Worm (Caenorhabditis elegans) whole organism, L4 larva: ENCODE results near the gene nas-20.
"Not testable (repeated sequence)": the region's sequence is repeated elsewhere in the genome, so short reads cannot be mapped to it uniquely, and the experiment has no call there.

Experiments used
- T26A8.4 ChIP-seq: fragments of 200-800 bp; sonication (Bioruptor generic); IDR thresholded peaks from 2 replicates; pipeline ENCODE4 v1.3.6; 2022; ENCODE audit warnings: missing genetic modification characterization, missing compliant biosample characterization
- Y105C5A.15 ChIP-seq: fragments of 200-800 bp; sonication (Bioruptor generic); IDR thresholded peaks from 2 replicates; pipeline ENCODE4 v1.3.6; 2022; ENCODE audit warnings: missing genetic modification characterization, missing compliant biosample characterization
- Y75B8A.6 ChIP-seq: fragments of 200-800 bp; sonication (Bioruptor generic); IDR thresholded peaks from 2 replicates; pipeline ENCODE4 v1.3.6; 2022; ENCODE audit warnings: missing genetic modification reagents, missing genetic modification characterization, missing compliant biosample characterization
- aly-2 ChIP-seq: sonication (generic microtip); optimal IDR thresholded peaks from 2 replicates; lab custom pipeline; 2018; ENCODE audit warnings: missing biosample characterization, missing genetic modification characterization
- arid-1 ChIP-seq: fragments of 200-800 bp; sonication (Bioruptor generic); conservative IDR thresholded peaks from 2 replicates; pipeline ENCODE4 v1.3.6; 2022; ENCODE audit warnings: missing genetic modification reagents, missing genetic modification characterization, missing compliant biosample characterization
- daf-16 ChIP-seq, 3 experiments: sonication (generic microtip); optimal IDR thresholded peaks; 2 replicates each; lab custom pipeline; 2016 to 2017; ENCODE audit warnings: missing genetic modification characterization in 3 of 3, missing genetic modification reagents in 3 of 3, mild to moderate bottlenecking in 2 of 3, missing compliant biosample characterization in 2 of 3, missing biosample characterization in 1 of 3, moderate library complexity in 1 of 3
- daf-19 ChIP-seq: fragments of 200-800 bp; sonication (Bioruptor generic); conservative IDR thresholded peaks from 2 replicates; pipeline ENCODE4 v1.3.6; 2022; ENCODE audit warnings: missing genetic modification characterization, missing compliant biosample characterization
- daf-8 ChIP-seq: fragments of 200-800 bp; sonication (Bioruptor generic); IDR thresholded peaks from 2 replicates; pipeline ENCODE4 v1.3.6; 2022; ENCODE audit warnings: missing genetic modification characterization, missing compliant biosample characterization
- dmd-6 ChIP-seq: fragments of 200-800 bp; sonication (Bioruptor generic); IDR thresholded peaks from 2 replicates; pipeline ENCODE4 v1.3.6; 2022; ENCODE audit warnings: missing genetic modification reagents, missing genetic modification characterization, missing compliant biosample characterization
- dmd-9 ChIP-seq: fragments of 200-800 bp; sonication (Bioruptor generic); IDR thresholded peaks from 2 replicates; pipeline ENCODE4 v1.3.6; 2022; ENCODE audit warnings: missing genetic modification reagents, missing genetic modification characterization, missing compliant biosample characterization
- dve-1 ChIP-seq: sonication (generic microtip); optimal IDR thresholded peaks from 2 replicates; lab custom pipeline; 2017; ENCODE audit warnings: antibody characterized with exemption, mild to moderate bottlenecking, missing genetic modification characterization, missing compliant biosample characterization; ENCODE audit not compliant: insufficient read depth
- hlh-11 ChIP-seq: fragments of 200-800 bp; sonication (Bioruptor generic); optimal IDR thresholded peaks from 2 replicates; lab custom pipeline; 2018; ENCODE audit warnings: mild to moderate bottlenecking, missing genetic modification characterization, missing compliant biosample characterization
- hlh-30 ChIP-seq: sonication (generic microtip); optimal IDR thresholded peaks from 2 replicates; lab custom pipeline; 2017; ENCODE audit warnings: antibody characterized with exemption, mild to moderate bottlenecking, missing genetic modification characterization, missing compliant biosample characterization; ENCODE audit not compliant: insufficient read depth
- lin-15B ChIP-seq: fragments of 150-350 bp; sonication (generic microtip); optimal IDR thresholded peaks from 3 replicates; lab custom pipeline; 2014; ENCODE audit warnings: missing biosample characterization, missing genetic modification characterization
- lir-3 ChIP-seq: sonication (generic microtip); optimal IDR thresholded peaks from 2 replicates; lab custom pipeline; 2016; ENCODE audit warnings: mild to moderate bottlenecking, missing genetic modification characterization, missing compliant biosample characterization
- mdl-1 ChIP-seq, 2 experiments: fragments of 150-350 bp in 1 of 2; sonication (generic microtip) in 1 of 2; optimal IDR thresholded peaks; 2 replicates each; lab custom pipeline; 2014 to 2017; ENCODE audit warnings: missing biosample characterization in 2 of 2, missing genetic modification characterization in 2 of 2
- mxl-2 ChIP-seq: fragments of 200-800 bp; sonication (Bioruptor generic); conservative IDR thresholded peaks from 2 replicates; pipeline ENCODE4 v1.3.6; 2022; ENCODE audit warnings: missing genetic modification reagents, missing genetic modification characterization, missing compliant biosample characterization
- mxl-3 ChIP-seq: fragments of 200-800 bp; sonication (Bioruptor generic); optimal IDR thresholded peaks from 2 replicates; lab custom pipeline; 2018; ENCODE audit warnings: mild to moderate bottlenecking, missing genetic modification characterization, missing compliant biosample characterization
- nhr-111 ChIP-seq: fragments of 200-800 bp; sonication (Bioruptor generic); optimal IDR thresholded peaks from 2 replicates; lab custom pipeline; 2018; ENCODE audit warnings: mild to moderate bottlenecking, missing genetic modification characterization, missing compliant biosample characterization
- nhr-25 ChIP-seq: sonication (generic microtip); optimal IDR thresholded peaks from 2 replicates; lab custom pipeline; 2017; ENCODE audit warnings: missing genetic modification characterization, mild to moderate bottlenecking, missing compliant biosample characterization, antibody characterized with exemption, moderate library complexity, borderline replicate concordance; ENCODE audit not compliant: insufficient read depth
- nhr-28 ChIP-seq: fragments of 150-350 bp; optimal IDR thresholded peaks from 2 replicates; lab custom pipeline; 2014; ENCODE audit warnings: missing biosample characterization, missing genetic modification characterization
- nhr-41 ChIP-seq: fragments of 200-800 bp; sonication (Bioruptor generic); IDR thresholded peaks from 2 replicates; pipeline ENCODE4 v1.3.6; 2022; ENCODE audit warnings: missing genetic modification reagents, missing genetic modification characterization, missing compliant biosample characterization
- nhr-48 ChIP-seq: sonication (generic microtip); optimal IDR thresholded peaks from 2 replicates; lab custom pipeline; 2016; ENCODE audit warnings: mild to moderate bottlenecking, missing genetic modification characterization, missing compliant biosample characterization
- nhr-76 ChIP-seq: fragments of 150-350 bp; optimal IDR thresholded peaks from 2 replicates; lab custom pipeline; 2014; ENCODE audit warnings: missing biosample characterization, missing genetic modification characterization
- php-3 ChIP-seq: fragments of 200-800 bp; sonication (Bioruptor generic); IDR thresholded peaks from 2 replicates; pipeline ENCODE4 v1.3.6; 2022; ENCODE audit warnings: missing genetic modification reagents, missing genetic modification characterization, missing compliant biosample characterization
- pqm-1 ChIP-seq: sonication (generic microtip); optimal IDR thresholded peaks from 2 replicates; lab custom pipeline; 2017; ENCODE audit warnings: missing biosample characterization, missing genetic modification characterization
- rbr-2 ChIP-seq: sonication (generic microtip); optimal IDR thresholded peaks from 2 replicates; lab custom pipeline; 2016; ENCODE audit warnings: missing genotype, missing genetic modification characterization, missing compliant biosample characterization
- spr-1 ChIP-seq: sonication (generic microtip); optimal IDR thresholded peaks from 2 replicates; lab custom pipeline; 2016; ENCODE audit warnings: mild to moderate bottlenecking, missing genetic modification characterization, missing compliant biosample characterization
- tra-1 ChIP-seq: fragments of 200-800 bp; sonication (Bioruptor generic); IDR thresholded peaks from 2 replicates; pipeline ENCODE4 v1.3.6; 2022; ENCODE audit warnings: missing genetic modification reagents, missing genetic modification characterization, missing compliant biosample characterization
- zag-1 ChIP-seq: fragments of 150-350 bp; optimal IDR thresholded peaks from 2 replicates; lab custom pipeline; 2014; ENCODE audit warnings: missing biosample characterization, missing genetic modification characterization
- zip-2 ChIP-seq: fragments of 150-350 bp; optimal IDR thresholded peaks from 2 replicates; lab custom pipeline; 2014; ENCODE audit warnings: missing biosample characterization, missing genetic modification characterization
- ztf-7 ChIP-seq: fragments of 150-350 bp; optimal IDR thresholded peaks from 2 replicates; lab custom pipeline; 2014; ENCODE audit warnings: missing biosample characterization, missing genetic modification characterization

Gene nas-20

DNA sequence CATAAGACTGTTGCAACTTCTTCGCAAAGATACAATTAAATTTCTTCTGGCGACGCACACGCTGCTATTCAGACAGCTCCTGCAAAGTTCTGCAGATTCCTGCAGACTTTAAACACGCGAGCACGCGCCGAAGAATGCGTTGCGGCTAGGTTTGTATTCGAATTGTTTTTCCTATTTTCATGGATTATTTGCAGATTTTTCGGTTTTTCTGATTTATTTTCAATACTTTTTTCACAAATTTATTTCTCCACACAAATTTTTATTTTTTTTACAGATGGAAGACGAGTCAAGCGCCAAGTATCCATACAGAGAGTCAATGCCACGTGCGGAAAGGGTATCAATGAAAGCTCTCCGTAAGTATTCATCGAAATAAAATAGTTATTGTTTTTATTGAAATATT is 3.5 kb upstream of the nas-20 start, which contains the start of gene T11F9.7:
T11F9.7 (plus strand) TSS at position 301 of the 400 bp plus-strand sequence.
- not testable (repeated sequence) for TF ChIP-seq dmd-6 (GFP tag; lab: Robert Waterston, UW); Y105C5A.15 (GFP tag; lab: Robert Waterston, UW); T26A8.4

DNA sequence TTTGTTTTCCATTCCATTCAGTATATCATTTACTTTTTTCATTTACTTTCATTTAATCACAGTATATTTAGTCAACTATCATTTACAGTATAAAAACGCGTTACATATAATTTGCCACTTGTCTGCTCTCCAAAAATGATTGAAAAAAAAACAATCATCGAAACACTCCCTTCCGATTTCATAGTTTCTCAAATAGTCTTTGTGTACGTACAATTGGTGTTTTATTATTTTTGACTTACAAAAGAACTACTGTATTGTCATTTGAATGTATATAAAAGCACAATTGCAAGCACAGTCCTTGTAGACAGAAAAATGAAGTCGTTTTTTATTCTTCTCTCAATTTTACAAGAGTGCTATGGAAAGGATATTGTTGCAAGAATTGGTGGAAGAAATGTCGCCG is 2.3 kb upstream of the nas-20 start, which contains the start of gene nas-22:
nas-22 (plus strand) TSS at position 301 of the 400 bp plus-strand sequence.
- TF ChIP-seq dmd-9 (GFP tag; lab: Robert Waterston, UW): no peak
- TF ChIP-seq dve-1 (tag; lab: Kevin White, UChicago): no peak
- TF ChIP-seq spr-1 (tag; lab: Kevin White, UChicago): no peak
- TF ChIP-seq zag-1 (tag; lab: Kevin White, UChicago): no peak

ce11 chrV:11470210-11470713 is 1.8 kb downstream of the nas-20 start, which contains the start of gene aat-6:
Gene aat-6, minus strand, starts transcription at chrV:11470663.
- TF ChIP-seq mdl-1 (tag; optimal IDR thresholded peaks at IDR 0.05; lab: Kevin White, UChicago) (peak in 1 of 2 experiments; percentile 45), hlh-11 (peak; percentile 84), mxl-3 (peak; percentile 72), daf-16 (GFP tag; optimal IDR thresholded peaks at IDR 0.05; lab: Kevin White, UChicago) (no peak), daf-16 (tag; optimal IDR thresholded peaks at IDR 0.05; lab: Kevin White, UChicago) (peak; percentile 70), nhr-76 (no peak), hlh-30 (tag; lab: Kevin White, UChicago) (no peak), nhr-28 (tag; lab: Kevin White, UChicago) (peak; percentile 75), php-3 (GFP tag; lab: Robert Waterston, UW) (peak; percentile 98), arid-1 (no peak), nhr-41 (GFP tag; lab: Robert Waterston, UW) (0 out of 2 replicates have a peak, but pooled peaks have one; percentile 32), dve-1 (tag; lab: Kevin White, UChicago) (peak; percentile 71), zip-2 (tag; lab: Kevin White, UChicago) (no peak), nhr-48 (tag; lab: Kevin White, UChicago) (peak; percentile 28), dmd-6 (GFP tag; lab: Robert Waterston, UW) (peak; percentile 94), pqm-1 (tag; lab: Kevin White, UChicago) (peak; percentile 86), tra-1 (GFP tag; lab: Robert Waterston, UW) (peak; percentile 82; the same call in 1 of the 2 replicates)

DNA sequence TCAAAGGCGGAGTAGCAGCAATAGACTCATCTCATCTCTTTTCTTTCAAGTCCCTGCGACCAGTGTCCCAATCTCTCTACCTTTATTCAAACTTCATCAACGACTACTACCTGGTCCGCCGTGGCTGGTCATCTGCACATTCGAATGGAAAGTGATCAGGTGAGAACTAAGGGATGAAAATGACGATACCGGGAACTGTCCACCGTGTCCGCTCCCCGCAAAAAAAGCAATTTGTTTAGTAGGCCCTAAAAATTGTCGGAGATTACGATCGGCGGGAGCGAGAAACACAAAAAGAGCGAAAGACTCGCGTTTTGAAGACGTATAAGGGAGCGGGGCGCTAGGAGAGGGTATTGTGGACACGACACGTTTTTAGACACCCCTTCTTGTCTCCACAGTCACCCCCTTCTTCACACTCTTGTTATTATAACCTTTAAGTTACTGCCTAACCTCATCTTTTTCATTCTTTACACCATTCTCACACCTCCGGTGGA is 9.1 kb downstream of the nas-20 start, which contains the start of gene zipt-16:
zipt-16 (plus strand) TSS at position 51 of the 491 bp plus-strand sequence.
- no peak for TF ChIP-seq mxl-2 (GFP tag; lab: Robert Waterston, UW)
- TF ChIP-seq daf-8: no peak
- TF ChIP-seq tra-1 (GFP tag; lab: Robert Waterston, UW): no peak
- TF ChIP-seq lir-3 (tag; lab: Kevin White, UChicago): no peak
- TF ChIP-seq ztf-7 (tag; lab: Kevin White, UChicago): no peak
- no peak for TF ChIP-seq rbr-2 (tag; lab: Kevin White, UChicago)

ce11 chrV:11459255-11459654 is 12.9 kb downstream of the nas-20 start, which contains the start of gene T11F9.1:
Gene T11F9.1, plus strand, starts transcription at chrV:11459555.
- TF ChIP-seq nhr-25 (tag; lab: Kevin White, UChicago): no peak
- TF ChIP-seq daf-19 (GFP tag; lab: Robert Waterston, UW): no peak
- TF ChIP-seq lin-15B (tag; lab: Kevin White, UChicago): no peak
- TF ChIP-seq aly-2 (tag; lab: Kevin White, UChicago): no peak
- TF ChIP-seq Y75B8A.6 (GFP tag; lab: Robert Waterston, UW): no peak
- TF ChIP-seq nhr-48 (tag; lab: Kevin White, UChicago): no peak
- no peak for TF ChIP-seq nhr-111 (GFP tag; lab: Kevin White, UChicago)
